Fruit fly (Drosophila melanogaster) whole organism, embryonic: ENCODE data around the gene Baldspot.

ENCODE experiments used
- B-H1 ChIP-seq: fragments of 200-800 bp; sonication (Bioruptor generic); IDR thresholded peaks from 3 replicates; pipeline ENCODE4 v1.3.6; 2022; ENCODE audit warnings: missing biosample characterization, missing genetic modification characterization
- CG10565 ChIP-seq: fragments of 200-800 bp; sonication (Bioruptor generic); optimal IDR thresholded peaks from 3 replicates; lab custom pipeline; 2016; ENCODE audit warnings: missing biosample characterization, mild to moderate bottlenecking, missing genetic modification characterization
- CG12155 ChIP-seq: fragments of 200-800 bp; sonication (Bioruptor generic); optimal IDR thresholded peaks from 3 replicates; lab custom pipeline; 2016; ENCODE audit warnings: missing biosample characterization, missing genetic modification characterization
- CG12236 ChIP-seq: fragments of 200-800 bp; sonication (Bioruptor generic); optimal IDR thresholded peaks from 2 replicates; lab custom pipeline; 2016; ENCODE audit warnings: missing biosample characterization, missing genetic modification characterization
- CG1233 ChIP-seq: fragments of 200-800 bp; sonication (Bioruptor generic); optimal IDR thresholded peaks from 4 replicates; lab custom pipeline; 2018; ENCODE audit warnings: missing biosample characterization, mild to moderate bottlenecking, missing genetic modification characterization
- CG13775 ChIP-seq: fragments of 200-800 bp; sonication (Bioruptor generic); optimal IDR thresholded peaks from 3 replicates; lab custom pipeline; 2017; ENCODE audit warnings: missing biosample characterization, mild to moderate bottlenecking, missing genetic modification characterization
- CG14860 ChIP-seq: fragments of 200-800 bp; sonication (Bioruptor generic); IDR thresholded peaks from 3 replicates; pipeline ENCODE4 v1.3.6; 2022; ENCODE audit warnings: missing biosample characterization, missing genetic modification characterization; ENCODE audit not compliant: partially characterized antibody
- CG15269 ChIP-seq: fragments of 200-800 bp; sonication (Bioruptor generic); optimal IDR thresholded peaks from 2 replicates; lab custom pipeline; 2018; ENCODE audit warnings: missing biosample characterization, mild to moderate bottlenecking, missing genetic modification characterization, moderate library complexity
- CG17328 ChIP-seq: fragments of 200-800 bp; sonication (Bioruptor generic); IDR thresholded peaks from 2 replicates; pipeline ENCODE4 v1.3.6; 2022; ENCODE audit warnings: missing biosample characterization, missing genetic modification characterization
- CG17829 ChIP-seq: fragments of 200-800 bp; optimal IDR thresholded peaks from 2 replicates; lab custom pipeline; 2019; ENCODE audit warnings: missing biosample characterization, mild to moderate bottlenecking, missing genetic modification characterization, moderate library complexity
- CG18764 ChIP-seq: fragments of 200-800 bp; sonication (Bioruptor generic); optimal IDR thresholded peaks from 3 replicates; lab custom pipeline; 2016; ENCODE audit warnings: missing biosample characterization, missing genetic modification characterization
- CG32532 ChIP-seq: fragments of 200-800 bp; sonication (Bioruptor generic); IDR thresholded peaks from 2 replicates; pipeline ENCODE4 v1.3.6; 2022; ENCODE audit warnings: missing biosample characterization, missing genetic modification characterization
- CG42726 ChIP-seq: fragments of 200-800 bp; sonication (Bioruptor generic); IDR thresholded peaks from 2 replicates; pipeline ENCODE4 v1.3.6; 2022; ENCODE audit warnings: missing biosample characterization, missing genetic modification characterization; ENCODE audit not compliant: partially characterized antibody
- CG6175 ChIP-seq: fragments of 200-800 bp; sonication (Bioruptor generic); IDR thresholded peaks from 3 replicates; pipeline ENCODE4 v1.3.6; 2022; ENCODE audit warnings: missing biosample characterization, missing genetic modification characterization
- CG6689 ChIP-seq: fragments of 200-800 bp; sonication (Bioruptor generic); IDR thresholded peaks from 2 replicates; pipeline ENCODE4 v1.3.6; 2022; ENCODE audit warnings: missing biosample characterization, missing genetic modification characterization
- CG7786 ChIP-seq: fragments of 200-800 bp; sonication (Bioruptor generic); optimal IDR thresholded peaks from 2 replicates; lab custom pipeline; 2016; ENCODE audit warnings: missing biosample characterization, missing genetic modification characterization
- CG9797 ChIP-seq: fragments of 200-800 bp; sonication (Bioruptor generic); optimal IDR thresholded peaks from 3 replicates; lab custom pipeline; 2018; ENCODE audit warnings: missing biosample characterization, mild to moderate bottlenecking, missing genetic modification characterization
- CG9932 ChIP-seq: fragments of 200-800 bp; sonication (Bioruptor generic); IDR thresholded peaks from 2 replicates; pipeline ENCODE4 v1.3.6; 2022; ENCODE audit warnings: missing biosample characterization, missing genetic modification characterization
- CHES-1-like ChIP-seq: fragments of 200-800 bp; sonication (Bioruptor generic); optimal IDR thresholded peaks from 2 replicates; lab custom pipeline; 2016; ENCODE audit warnings: missing biosample characterization, missing genetic modification characterization
- Camta ChIP-seq: fragments of 200-800 bp; sonication (Bioruptor generic); optimal IDR thresholded peaks from 2 replicates; lab custom pipeline; 2016; ENCODE audit warnings: missing biosample characterization, missing genetic modification characterization
- Dad ChIP-seq: fragments of 200-800 bp; sonication (Bioruptor generic); optimal IDR thresholded peaks from 3 replicates; lab custom pipeline; 2016; ENCODE audit warnings: missing biosample characterization, missing genetic modification characterization
- Dip3 ChIP-seq: fragments of 200-800 bp; sonication (Bioruptor generic); optimal IDR thresholded peaks from 3 replicates; lab custom pipeline; 2016; ENCODE audit warnings: missing biosample characterization, missing genetic modification characterization
- HLH4C ChIP-seq: fragments of 200-800 bp; sonication (Bioruptor generic); IDR thresholded peaks from 3 replicates; pipeline ENCODE4 v1.3.6; 2022; ENCODE audit warnings: missing biosample characterization, missing genetic modification characterization; ENCODE audit not compliant: partially characterized antibody
- Hr39 ChIP-seq: fragments of >200 bp; optimal IDR thresholded peaks from 2 replicates; lab custom pipeline; 2017
- Kr ChIP-seq: fragments of 200-800 bp; sonication (Bioruptor generic); optimal IDR thresholded peaks from 2 replicates; lab custom pipeline; 2017; ENCODE audit warnings: missing biosample characterization, mild to moderate bottlenecking, missing genetic modification characterization
- MBD-R2 ChIP-seq: fragments of 200-800 bp; sonication (Bioruptor generic); IDR thresholded peaks from 2 replicates; pipeline ENCODE4 v1.3.6; 2022; ENCODE audit warnings: missing biosample characterization, missing genetic modification characterization
- MESR4 ChIP-seq: fragments of 200-800 bp; sonication (Bioruptor generic); optimal IDR thresholded peaks from 2 replicates; lab custom pipeline; 2018; ENCODE audit warnings: missing biosample characterization, mild to moderate bottlenecking, missing genetic modification characterization, moderate library complexity
- Neu2 ChIP-seq: fragments of 200-800 bp; sonication (Bioruptor generic); optimal IDR thresholded peaks from 3 replicates; lab custom pipeline; 2016; ENCODE audit warnings: missing biosample characterization, missing genetic modification characterization, borderline replicate concordance
- Trl ChIP-seq, 3 experiments: fragments of >200 bp in 2 of 3; fragments of 200-800 bp in 1 of 3; sonication (Bioruptor generic) in 1 of 3; optimal IDR thresholded peaks; 2 replicates in 1 of 3; 3 replicates in 2 of 3; lab custom pipeline; 2016 to 2017; ENCODE audit warnings: missing biosample characterization in 1 of 3, missing genetic modification characterization in 1 of 3
- Xbp1 ChIP-seq: fragments of 200-800 bp; sonication (Bioruptor generic); optimal IDR thresholded peaks from 3 replicates; lab custom pipeline; 2016; ENCODE audit warnings: missing biosample characterization, mild to moderate bottlenecking, missing genetic modification characterization
- ab ChIP-seq: fragments of 200-800 bp; sonication (Bioruptor generic); optimal IDR thresholded peaks from 2 replicates; lab custom pipeline; 2016; ENCODE audit warnings: missing biosample characterization, missing genetic modification characterization
- ase ChIP-seq: fragments of 200-800 bp; sonication (Bioruptor generic); IDR thresholded peaks from 3 replicates; pipeline ENCODE4 v1.3.6; 2022; ENCODE audit warnings: missing biosample characterization, missing genetic modification characterization
- eve ChIP-seq, 2 experiments: fragments of >200 bp; optimal IDR thresholded peaks; 2 replicates each; lab custom pipeline; 2017; ENCODE audit warnings: missing biosample characterization in 2 of 2, missing genetic modification characterization in 2 of 2
- gem ChIP-seq: fragments of 200-800 bp; sonication (Bioruptor generic); optimal IDR thresholded peaks from 2 replicates; lab custom pipeline; 2019; ENCODE audit warnings: missing biosample characterization, mild to moderate bottlenecking, missing genetic modification characterization, moderate library complexity
- gfzf ChIP-seq: fragments of 200-800 bp; sonication (Bioruptor generic); optimal IDR thresholded peaks from 2 replicates; lab custom pipeline; 2016; ENCODE audit warnings: missing biosample characterization, mild to moderate bottlenecking, missing genetic modification characterization, moderate library complexity
- hth ChIP-seq: fragments of >200 bp; optimal IDR thresholded peaks from 2 replicates; lab custom pipeline; 2017; ENCODE audit warnings: inconsistent platforms
- mld ChIP-seq: fragments of 200-800 bp; sonication (Bioruptor generic); IDR thresholded peaks from 3 replicates; pipeline ENCODE4 v1.3.6; 2022; ENCODE audit warnings: missing biosample characterization, missing genetic modification characterization; ENCODE audit not compliant: partially characterized antibody
- nerfin-2 ChIP-seq: fragments of 200-800 bp; sonication (Bioruptor generic); IDR thresholded peaks from 2 replicates; pipeline ENCODE4 v1.3.6; 2022; ENCODE audit warnings: missing biosample characterization, missing genetic modification characterization; ENCODE audit not compliant: partially characterized antibody
- nom ChIP-seq: fragments of 200-800 bp; sonication (Bioruptor generic); optimal IDR thresholded peaks from 2 replicates; lab custom pipeline; 2017; ENCODE audit warnings: missing biosample characterization, missing genetic modification characterization, mild to moderate bottlenecking, moderate library complexity, missing genetic modification reagents
- pb ChIP-seq: fragments of 200-800 bp; sonication (Bioruptor generic); optimal IDR thresholded peaks from 3 replicates; lab custom pipeline; 2016; ENCODE audit warnings: missing biosample characterization, missing genetic modification characterization
- run ChIP-seq: fragments of 200-800 bp; sonication (Bioruptor generic); optimal IDR thresholded peaks from 3 replicates; lab custom pipeline; 2018; ENCODE audit warnings: missing biosample characterization, mild to moderate bottlenecking, missing genetic modification characterization
- schlank ChIP-seq: fragments of 200-800 bp; sonication (Bioruptor generic); optimal IDR thresholded peaks from 2 replicates; lab custom pipeline; 2018; ENCODE audit warnings: missing biosample characterization, mild to moderate bottlenecking, missing genetic modification characterization
- slou ChIP-seq: fragments of 200-800 bp; sonication (Bioruptor generic); optimal IDR thresholded peaks from 3 replicates; lab custom pipeline; 2016; ENCODE audit warnings: missing biosample characterization, missing genetic modification characterization
- tup ChIP-seq: fragments of 200-800 bp; sonication (Bioruptor generic); optimal IDR thresholded peaks from 2 replicates; lab custom pipeline; 2016; ENCODE audit warnings: missing biosample characterization, mild to moderate bottlenecking, missing genetic modification characterization, moderate library complexity
- twi ChIP-seq: fragments of 200-800 bp; optimal IDR thresholded peaks from 2 replicates; lab custom pipeline; 2019; ENCODE audit warnings: missing biosample characterization, mild to moderate bottlenecking, missing genetic modification characterization, moderate library complexity
- unc-4 ChIP-seq: fragments of 200-800 bp; sonication (Bioruptor generic); IDR thresholded peaks from 2 replicates; pipeline ENCODE4 v1.3.6; 2022; ENCODE audit warnings: missing biosample characterization, missing genetic modification characterization; ENCODE audit not compliant: partially characterized antibody
- z ChIP-seq: fragments of 200-800 bp; sonication (Bioruptor generic); IDR thresholded peaks from 3 replicates; pipeline ENCODE4 v1.3.6; 2022; ENCODE audit warnings: missing biosample characterization, missing genetic modification characterization
- zfh1 ChIP-seq: fragments of 200-800 bp; sonication (Bioruptor generic); IDR thresholded peaks from 3 replicates; pipeline ENCODE4 v1.3.6; 2022; ENCODE audit warnings: missing biosample characterization, missing genetic modification characterization

The Baldspot gene

dm6 chr3L:16647578-16648113 is 13.8 kb downstream of the Baldspot start, which contains the start of gene Abl (continued):
- TF ChIP-seq Hr39 (no peak), CG12236 (GFP tag; lab: Kevin White, UChicago) (no peak), MBD-R2 (GFP tag; lab: Robert Waterston, UW) (peak; percentile 82), nerfin-2 (GFP tag; lab: Robert Waterston, UW) (peak; percentile 50; the same call in 1 of the 2 replicates), CG18764 (GFP tag; lab: Kevin White, UChicago) (peak; percentile 65), gem (tag; lab: Kevin White, UChicago) (peak; percentile 35), HLH4C (GFP tag; lab: Robert Waterston, UW) (peak; percentile 62; the same call in 2 of the 3 replicates), schlank (tag; lab: Kevin White, UChicago) (no peak), slou (peak; percentile 29), CG17328 (GFP tag; lab: Robert Waterston, UW) (no peak; the same call in 1 of the 2 replicates), ase (GFP tag; lab: Robert Waterston, UW) (no peak), CG10565 (GFP tag; lab: Kevin White, UChicago) (no peak), gfzf (GFP tag; lab: Kevin White, UChicago) (peak; percentile 99), CG13775 (GFP tag; lab: Kevin White, UChicago) (no peak), Dad (GFP tag; lab: Kevin White, UChicago) (peak; percentile 87), Camta (GFP tag; lab: Kevin White, UChicago) (peak; percentile 53), MESR4 (GFP tag; lab: Kevin White, UChicago) (peak; percentile 91), CG6175 (GFP tag; lab: Robert Waterston, UW) (no peak), CG6689 (GFP tag; lab: Robert Waterston, UW) (no peak), CG32532 (GFP tag; lab: Robert Waterston, UW) (peak; percentile 57; the same call in 1 of the 2 replicates)

dm6 chr3L:16646865-16647459 is 14.5 kb downstream of the Baldspot start:
- TF ChIP-seq ab, result no peak
- TF ChIP-seq Dip3 (GFP tag; lab: Kevin White, UChicago), result no peak
- TF ChIP-seq twi (tag; lab: Kevin White, UChicago), result no peak
- TF ChIP-seq zfh1, result no peak
- peak; percentile 11 for TF ChIP-seq pb
- TF ChIP-seq CG9932 (GFP tag; lab: Robert Waterston, UW), result no peak
- TF ChIP-seq hth, result no peak
- no peak for TF ChIP-seq Kr (GFP tag; lab: Kevin White, UChicago)
- no peak for TF ChIP-seq CG12155 (GFP tag; lab: Kevin White, UChicago)
- TF ChIP-seq Xbp1 (GFP tag; lab: Kevin White, UChicago), result no peak
- TF ChIP-seq CG15269 (tag; lab: Kevin White, UChicago), result no peak
- no peak for TF ChIP-seq eve (GFP tag; optimal IDR thresholded peaks at IDR 0.05; lab: Kevin White, UChicago)
- no peak for TF ChIP-seq CHES-1-like
- TF ChIP-seq unc-4, result no peak
- TF ChIP-seq CG17829 (tag; lab: Kevin White, UChicago), result no peak
- TF ChIP-seq MBD-R2 (GFP tag; lab: Robert Waterston, UW), result no peak
- TF ChIP-seq CG9797 (GFP tag; lab: Kevin White, UChicago), result no peak
- TF ChIP-seq CG7786, result no peak
- peak; percentile 25 to 62 for TF ChIP-seq Trl (optimal IDR thresholded peaks at IDR 0.05; lab: Kevin White, UChicago)
- TF ChIP-seq Trl (GFP tag; optimal IDR thresholded peaks at IDR 0.05; lab: Kevin White, UChicago), result no peak
- TF ChIP-seq CG1233 (GFP tag; lab: Kevin White, UChicago), result no peak
- no peak for TF ChIP-seq B-H1 (GFP tag; lab: Robert Waterston, UW)
- no peak for TF ChIP-seq nom (GFP tag; lab: Kevin White, UChicago)
- TF ChIP-seq z, result no peak
- no peak for TF ChIP-seq gfzf (GFP tag; lab: Kevin White, UChicago)
- no peak for TF ChIP-seq tup (GFP tag; lab: Kevin White, UChicago)
- no peak for TF ChIP-seq Neu2 (GFP tag; lab: Kevin White, UChicago)
- TF ChIP-seq mld (GFP tag; lab: Robert Waterston, UW), result no peak
- TF ChIP-seq run (tag; lab: Kevin White, UChicago), result no peak
- TF ChIP-seq CG14860 (GFP tag; lab: Robert Waterston, UW), result no peak
- TF ChIP-seq CG42726 (GFP tag; lab: Robert Waterston, UW), result peak; percentile 64; the same call in 1 of the 2 replicates
